Worm (Caenorhabditis elegans) whole organism, L4/young adult: Measurements from ENCODE around the gene nlp-22.

Experiments used
- W03F9.2 ChIP-seq: fragments of 150-350 bp; optimal IDR thresholded peaks from 2 replicates; lab custom pipeline; 2014; ENCODE audit warnings: missing biosample characterization, missing genetic modification characterization
- dao-5 ChIP-seq: sonication (generic microtip); optimal IDR thresholded peaks from 2 replicates; lab custom pipeline; 2016; ENCODE audit warnings: missing genotype, missing genetic modification characterization, moderate library complexity, missing compliant biosample characterization
- him-1 ChIP-seq: sonication (generic microtip); optimal IDR thresholded peaks from 2 replicates; lab custom pipeline; 2016; ENCODE audit warnings: missing genotype, missing genetic modification reagents, missing genetic modification characterization, missing compliant biosample characterization

nlp-22 gene

DNA sequence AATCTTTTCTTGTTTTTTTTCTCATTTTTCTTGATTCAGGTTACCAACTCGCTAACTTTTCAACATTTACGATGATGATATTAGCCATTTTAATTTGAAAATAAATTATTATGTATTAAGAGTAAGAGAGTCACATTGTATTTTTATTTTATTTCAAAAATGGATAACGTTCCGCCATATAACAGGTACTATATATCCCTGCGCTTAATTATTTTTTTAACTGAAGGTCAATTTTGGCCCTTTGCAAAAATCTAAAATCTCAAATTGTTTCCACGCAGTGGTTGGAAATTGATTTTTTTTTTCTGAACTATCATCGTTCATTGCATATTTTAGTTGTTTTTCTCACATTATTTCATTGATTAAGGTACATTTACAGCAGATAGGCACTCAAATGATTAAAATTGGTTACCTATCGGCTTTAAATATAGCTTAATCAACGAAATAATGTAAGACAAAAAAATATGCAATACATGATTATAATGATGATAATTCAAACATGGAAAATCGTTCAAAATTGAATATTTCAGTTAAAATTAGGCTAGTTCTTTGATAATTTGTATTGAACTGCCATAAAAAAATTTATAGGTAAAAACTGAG is 22.9 kb upstream of the nlp-22 start:
- TF ChIP-seq W03F9.2 (peak; percentile 96), him-1 (peak; percentile 75), dao-5 (tag; lab: Kevin White, UChicago) (no peak)

DNA sequence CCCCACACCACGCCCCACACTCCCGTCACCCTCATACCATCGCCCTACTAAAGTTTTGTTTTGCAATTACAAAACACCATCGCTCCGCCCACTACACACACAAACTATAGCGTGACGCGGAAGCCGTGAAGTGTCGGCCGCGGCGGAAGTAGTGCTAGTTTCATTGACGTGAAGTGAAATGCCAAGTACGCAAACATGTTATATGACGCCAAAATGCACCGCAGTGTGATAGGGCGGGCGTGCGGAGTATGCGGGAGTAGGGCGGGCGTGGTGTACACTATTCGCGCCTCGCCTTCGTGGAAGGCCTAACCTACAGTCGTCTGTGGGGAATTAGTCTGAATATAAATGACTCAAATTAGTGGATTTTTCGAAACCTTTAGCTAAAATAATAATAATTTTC is 21.0 kb upstream of the nlp-22 start:
- TF ChIP-seq him-1: no peak
- TF ChIP-seq W03F9.2: no peak
- no peak for TF ChIP-seq dao-5 (tag; lab: Kevin White, UChicago)

DNA sequence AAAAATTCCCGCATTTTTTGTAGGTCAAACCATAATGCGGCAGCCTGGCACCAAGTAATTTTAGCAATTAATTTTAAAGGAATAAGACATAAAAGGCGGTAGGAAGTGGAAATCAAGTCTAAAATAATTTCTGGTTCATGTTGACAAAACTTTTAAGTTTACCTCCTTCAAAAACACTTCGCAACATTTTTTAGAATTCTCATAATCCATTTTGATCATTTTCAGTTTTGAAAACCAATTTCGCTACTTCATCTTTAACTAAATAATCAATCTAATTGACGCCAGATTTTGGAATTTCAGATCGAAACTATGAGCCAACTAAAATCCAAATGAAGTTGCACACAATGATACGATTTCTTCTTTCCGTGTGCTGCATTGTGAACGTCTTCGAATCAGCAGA is 17.9 kb upstream of the nlp-22 start, which contains the start of gene lgc-40:
TSS of gene lgc-40 (plus strand) at position 301 of the 400 bp plus-strand sequence.
- no peak for TF ChIP-seq dao-5 (tag; lab: Kevin White, UChicago)
- no peak for TF ChIP-seq W03F9.2
- TF ChIP-seq him-1: no peak

DNA sequence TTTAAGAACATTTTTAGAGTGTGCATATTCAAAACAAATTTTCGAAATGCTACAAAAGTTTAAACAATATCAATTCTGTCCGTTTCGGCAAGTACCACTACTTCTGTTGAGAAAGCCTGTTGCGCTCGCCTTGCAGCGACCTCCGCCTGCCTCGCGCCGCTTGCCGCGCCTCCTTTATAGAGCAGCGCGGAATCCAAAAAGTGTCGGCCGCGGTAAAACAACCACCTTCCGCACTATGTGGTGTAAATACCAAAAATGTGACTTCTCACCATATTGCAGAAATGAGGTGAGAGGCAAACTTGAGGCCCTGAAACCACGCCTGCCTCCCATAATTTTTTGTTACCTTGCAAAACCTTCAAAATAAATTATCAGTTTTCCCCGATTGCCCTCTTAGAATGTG is 11.0 kb upstream of the nlp-22 start:
- no peak for TF ChIP-seq him-1

- no peak for TF ChIP-seq dao-5 (tag; lab: Kevin White, UChicago)
- no peak for TF ChIP-seq W03F9.2
- no peak for TF ChIP-seq him-1
Measured at ce11 chrX:2347962-2348361, 6.1 kb upstream of the nlp-22 start.

- no peak for TF ChIP-seq dao-5 (tag; lab: Kevin White, UChicago)
- TF ChIP-seq W03F9.2: no peak
- no peak for TF ChIP-seq him-1
Measured at ce11 chrX:2344666-2345065, 2.8 kb upstream of the nlp-22 start, which contains the start of gene nlp-2. nlp-2 (minus strand) TSS chrX:2344766.

ce11 chrX:2344104-2344503 is 2.2 kb upstream of the nlp-22 start:
- TF ChIP-seq W03F9.2: no peak
- TF ChIP-seq him-1: no peak
- no peak for TF ChIP-seq dao-5 (tag; lab: Kevin White, UChicago)

DNA sequence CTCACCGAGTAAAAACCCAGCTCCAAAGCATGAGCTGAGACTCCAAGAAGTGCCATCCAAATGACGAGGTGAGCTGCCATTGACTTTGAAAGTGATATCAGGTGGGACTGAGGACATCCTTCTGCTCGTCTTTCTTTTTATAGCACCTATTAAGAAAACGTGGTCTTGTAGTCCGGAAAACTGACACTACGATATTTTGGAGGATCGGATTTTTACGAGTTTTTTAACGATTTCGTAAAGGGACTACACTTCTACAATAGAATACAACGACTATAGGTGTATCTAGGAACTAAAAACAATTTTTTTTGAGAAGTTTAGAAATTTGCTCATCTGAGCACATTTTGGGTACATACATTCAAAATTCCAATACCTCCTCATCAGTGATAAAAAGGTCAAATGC is 970 bp upstream of the nlp-22 start, which contains the start of gene nlp-23:
TSS of gene nlp-23 (minus strand) at position 101 of the 400 bp plus-strand sequence.
- TF ChIP-seq W03F9.2 (no peak), dao-5 (tag; lab: Kevin White, UChicago) (no peak), him-1 (no peak)

ce11 chrX:2338210-2338609 is 3.7 kb downstream of the nlp-22 start, which contains the start of gene nlp-45:
nlp-45 (minus strand) TSS chrX:2338310.
- TF ChIP-seq him-1 (no peak), W03F9.2 (no peak), dao-5 (tag; lab: Kevin White, UChicago) (no peak)

ce11 chrX:2335384-2335783 is 6.5 kb downstream of the nlp-22 start, which contains the start of gene T01B6.1:
T01B6.1 (plus strand) TSS chrX:2335684.
- TF ChIP-seq dao-5 (tag; lab: Kevin White, UChicago) (no peak), W03F9.2 (no peak), him-1 (no peak)

ce11 chrX:2330494-2330893 is 11.4 kb downstream of the nlp-22 start:
- TF ChIP-seq W03F9.2 (no peak), him-1 (no peak), dao-5 (tag; lab: Kevin White, UChicago) (no peak)

DNA sequence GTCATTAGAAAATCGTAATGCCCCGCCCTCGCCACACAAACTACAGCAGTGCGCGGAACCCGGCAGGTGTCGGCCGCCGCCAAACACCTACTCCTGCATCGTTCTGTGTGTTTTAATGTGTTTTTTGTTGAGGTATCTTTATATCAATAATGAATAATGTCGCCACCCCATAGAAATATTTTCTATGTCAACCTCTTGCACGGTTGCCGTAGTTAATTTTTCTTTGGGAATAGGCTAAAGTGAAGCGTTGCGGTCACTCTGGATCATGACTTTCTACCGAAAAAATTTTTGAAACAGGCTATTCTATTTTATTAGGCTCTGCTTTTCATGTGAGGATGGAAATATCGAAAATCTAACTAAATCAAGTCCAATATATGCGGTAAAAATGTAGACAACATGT is 13.0 kb downstream of the nlp-22 start:
- TF ChIP-seq him-1 (no peak), W03F9.2 (no peak), dao-5 (tag; lab: Kevin White, UChicago) (no peak)

- TF ChIP-seq W03F9.2: no peak
- TF ChIP-seq dao-5 (tag; lab: Kevin White, UChicago): no peak
Measured at ce11 chrX:2321758-2322157, 20.1 kb downstream of the nlp-22 start.

- TF ChIP-seq him-1 (no peak), W03F9.2 (no peak), dao-5 (tag; lab: Kevin White, UChicago) (no peak)
Measured at ce11 chrX:2320539-2320938, 21.4 kb downstream of the nlp-22 start.

ce11 chrX:2319238-2319637 is 22.7 kb downstream of the nlp-22 start, which contains the start of gene aakg-4:
aakg-4 (minus strand) TSS chrX:2319338.
- TF ChIP-seq him-1 (no peak), dao-5 (tag; lab: Kevin White, UChicago) (no peak), W03F9.2 (no peak)

ce11 chrX:2317480-2317879 is 24.4 kb downstream of the nlp-22 start:
- no peak for TF ChIP-seq him-1
